ENCODE assay signal across 3 worm cellular contexts in the genomic region with DNA sequence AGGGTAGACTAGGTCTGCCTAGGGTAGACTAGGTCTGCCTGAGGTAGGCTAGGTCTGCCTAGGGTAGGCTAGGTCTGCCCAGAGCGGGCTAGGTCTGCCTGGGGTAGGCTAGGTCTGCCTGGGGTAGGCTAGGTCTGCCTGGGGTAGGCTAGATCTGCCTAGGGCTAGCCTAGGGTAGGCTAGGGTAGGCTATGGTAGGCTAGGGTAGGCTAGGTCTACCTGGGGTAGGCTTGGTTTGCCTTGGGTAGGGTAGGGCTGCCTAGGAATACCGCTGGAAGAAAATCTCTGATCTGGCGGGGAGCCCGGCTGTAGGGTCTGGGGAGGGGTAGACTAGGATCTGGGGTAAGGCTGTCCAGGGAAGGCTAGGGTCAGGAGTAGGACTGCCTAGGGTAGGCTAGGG.
TF ChIP-seq lines count a peak whose summit lies in the region.

No protein-coding gene starts in this region.

TF ChIP-seq in whole organism, L4 larva, 104 proteins besides CTCF, POLR2A, EP300 and RAD21:
- TF ChIP-seq ama-1 (optimal IDR thresholded peaks at IDR 0.05; lab: Kevin White, UChicago), result no peak
- no peak for TF ChIP-seq nhr-28 (tag; optimal IDR thresholded peaks at IDR 0.05; lab: Kevin White, UChicago)
- peak; percentile 75 for TF ChIP-seq set-16 (GFP tag; IDR thresholded peaks at IDR 0.05; lab: Robert Waterston, UW)
- no peak for TF ChIP-seq Y75B8A.6 (GFP tag; IDR thresholded peaks at IDR 0.05; lab: Robert Waterston, UW)
- TF ChIP-seq egl-43 (GFP tag; IDR thresholded peaks at IDR 0.05; lab: Robert Waterston, UW), result 0 out of 2 replicates have a peak, but pooled peaks have one; percentile 26

TF ChIP-seq in whole organism, midembryonic, 9 proteins besides CTCF, POLR2A, EP300 and RAD21:
- TF ChIP-seq cog-1 (tag; optimal IDR thresholded peaks at IDR 0.05; lab: Kevin White, UChicago), result no peak
- 0 out of 2 replicates have a peak, but pooled peaks have one; percentile 54 for TF ChIP-seq tab-1 (GFP tag; IDR thresholded peaks at IDR 0.05; lab: Robert Waterston, UW)

TF ChIP-seq in whole organism, young adult, 124 proteins besides CTCF, POLR2A, EP300 and RAD21:
- TF ChIP-seq F37B4.10 (GFP tag; IDR thresholded peaks at IDR 0.05; lab: Robert Waterston, UW) (0 out of 2 replicates have a peak, but pooled peaks have one; percentile 81), ekl-4 (GFP tag; IDR thresholded peaks at IDR 0.05; lab: Robert Waterston, UW) (no peak), B0261.1 (tag; optimal IDR thresholded peaks at IDR 0.05; lab: Kevin White, UChicago) (no peak), ets-4 (GFP tag; optimal IDR thresholded peaks at IDR 0.05; lab: Kevin White, UChicago) (no peak), zfh-2 (GFP tag; conservative IDR thresholded peaks at IDR 0.05; lab: Robert Waterston, UW) (peak; percentile 58; the same call in 1 of the 2 replicates), mes-4 (tag; optimal IDR thresholded peaks at IDR 0.05; lab: Kevin White, UChicago) (no peak), dox-1 (GFP tag; IDR thresholded peaks at IDR 0.05; lab: Robert Waterston, UW) (0 out of 2 replicates have a peak, but pooled peaks have one; percentile 8), lin-40 (tag; optimal IDR thresholded peaks at IDR 0.05; lab: Kevin White, UChicago) (no peak)
